Worm (Caenorhabditis elegans): Measurements from ENCODE around the gene D2023.3.

D2023.3 gene

ce11 chrV:11764373-11764954, 47.4 kb downstream of the D2023.3 start, which contains the start of the genes F55A11.1 and syx-5 (continued):
- TF ChIP-seq nhr-11 (tag; optimal IDR thresholded peaks at IDR 0.05), result no peak
- TF ChIP-seq ztf-1 (GFP tag; conservative IDR thresholded peaks at IDR 0.05), result no peak
- peak; percentile 5 for TF ChIP-seq unc-62 (GFP tag; optimal IDR thresholded peaks at IDR 0.05)
- no peak for TF ChIP-seq lin-11 (tag; optimal IDR thresholded peaks at IDR 0.05)
- no peak for TF ChIP-seq elt-3 (tag; optimal IDR thresholded peaks at IDR 0.05)
- TF ChIP-seq nhr-77 (tag; optimal IDR thresholded peaks at IDR 0.05), result peak; percentile 41
- TF ChIP-seq nhr-129 (tag; optimal IDR thresholded peaks at IDR 0.05), result peak; percentile 57
- TF ChIP-seq mdl-1 (tag; optimal IDR thresholded peaks at IDR 0.05), result peak; percentile 23 to 73
- TF ChIP-seq lin-39 (tag; optimal IDR thresholded peaks at IDR 0.05), result no peak
- TF ChIP-seq ceh-16 (tag; optimal IDR thresholded peaks at IDR 0.05), result no peak
- peak; percentile 95 for TF ChIP-seq nhr-25 (tag; optimal IDR thresholded peaks at IDR 0.05)

DNA sequence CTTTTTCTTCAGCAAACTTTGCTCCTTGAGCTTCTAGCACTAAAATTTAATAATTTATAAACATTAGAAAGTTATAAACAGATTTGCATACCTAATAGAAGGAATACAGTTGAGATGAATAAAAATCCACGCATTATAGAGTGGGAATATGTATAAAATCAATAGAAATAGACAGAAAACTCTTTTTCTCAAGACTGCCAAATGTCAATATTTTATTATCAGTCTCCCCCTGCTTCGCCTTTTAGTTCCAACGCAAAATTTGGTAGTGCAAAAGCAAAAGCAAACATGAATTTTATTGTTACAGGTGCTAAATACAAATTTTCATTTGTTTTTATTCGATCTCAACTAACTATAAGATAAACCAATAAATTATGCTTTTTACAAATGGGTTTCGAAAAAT, 49.0 kb downstream of the D2023.3 start, which contains the start of gene T04F3.4:
Gene T04F3.4, minus strand, starts transcription at position 187 of the 400 bp plus-strand sequence.
- TF ChIP-seq Y55F3AM.14 (GFP tag; optimal IDR thresholded peaks at IDR 0.05) (no peak), lsy-2 (tag; optimal IDR thresholded peaks at IDR 0.05) (peak in 1 of 2 experiments; percentile 22), elt-3 (tag; optimal IDR thresholded peaks at IDR 0.05) (no peak), nhr-129 (tag; optimal IDR thresholded peaks at IDR 0.05) (no peak), sem-4 (tag; optimal IDR thresholded peaks at IDR 0.05) (no peak), sma-9 (GFP tag; optimal IDR thresholded peaks at IDR 0.05) (no peak), sma-9 (tag; optimal IDR thresholded peaks at IDR 0.05) (no peak), snpc-4 (tag; optimal IDR thresholded peaks at IDR 0.05) (no peak), nhr-6 (tag; optimal IDR thresholded peaks at IDR 0.05) (no peak)

DNA sequence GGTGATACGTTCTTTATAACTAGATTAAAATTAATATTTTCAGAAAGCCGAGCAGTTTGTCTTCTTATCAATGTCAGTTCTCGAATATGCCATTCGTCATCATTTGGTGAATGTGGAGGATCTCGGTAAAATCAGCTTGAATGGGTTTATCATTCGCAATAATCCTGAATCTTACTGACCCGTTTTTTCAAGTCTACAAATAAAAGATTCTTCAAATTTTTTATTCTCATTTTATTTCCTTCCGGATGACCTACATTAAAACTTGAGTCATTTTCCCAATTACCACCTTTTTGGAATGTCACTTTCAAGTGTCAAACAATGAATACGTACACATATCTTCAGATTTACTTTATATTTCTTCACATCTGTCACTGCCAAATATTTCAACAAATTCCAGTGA, 51.5 kb downstream of the D2023.3 start, which contains the start of gene T04F3.5:
Gene T04F3.5, plus strand, starts transcription at position 301 of the 400 bp plus-strand sequence.
- TF ChIP-seq nhr-23 (tag; optimal IDR thresholded peaks at IDR 0.05) (no peak), fos-1 (tag; optimal IDR thresholded peaks at IDR 0.05) (no peak), elt-3 (tag; optimal IDR thresholded peaks at IDR 0.05) (no peak), R02D3.7 (tag; optimal IDR thresholded peaks at IDR 0.05) (no peak), lin-11 (tag; optimal IDR thresholded peaks at IDR 0.05) (no peak), alr-1 (tag; optimal IDR thresholded peaks at IDR 0.05) (no peak), gmeb-1 (tag; optimal IDR thresholded peaks at IDR 0.05) (no peak), crh-2 (tag; optimal IDR thresholded peaks at IDR 0.05) (no peak), ama-1 (optimal IDR thresholded peaks at IDR 0.05) (no peak), lsy-2 (tag; optimal IDR thresholded peaks at IDR 0.05) (no peak), nhr-237 (tag; optimal IDR thresholded peaks at IDR 0.05) (no peak), nhr-11 (tag; optimal IDR thresholded peaks at IDR 0.05) (no peak), ceh-16 (tag; optimal IDR thresholded peaks at IDR 0.05) (no peak), mab-5 (tag; optimal IDR thresholded peaks at IDR 0.05) (no peak), mbf-1 (tag; optimal IDR thresholded peaks at IDR 0.05) (no peak)

- TF ChIP-seq dmd-4 (tag; optimal IDR thresholded peaks at IDR 0.05), result no peak
- no peak for TF ChIP-seq lin-13 (GFP tag; optimal IDR thresholded peaks at IDR 0.05)
These were observed 53.2 kb downstream of the D2023.3 start, which contains the start of gene T04F3.3 for ce11 chrV:11758635-11759034. TSS of gene T04F3.3 (plus strand) at chrV:11758935.

DNA sequence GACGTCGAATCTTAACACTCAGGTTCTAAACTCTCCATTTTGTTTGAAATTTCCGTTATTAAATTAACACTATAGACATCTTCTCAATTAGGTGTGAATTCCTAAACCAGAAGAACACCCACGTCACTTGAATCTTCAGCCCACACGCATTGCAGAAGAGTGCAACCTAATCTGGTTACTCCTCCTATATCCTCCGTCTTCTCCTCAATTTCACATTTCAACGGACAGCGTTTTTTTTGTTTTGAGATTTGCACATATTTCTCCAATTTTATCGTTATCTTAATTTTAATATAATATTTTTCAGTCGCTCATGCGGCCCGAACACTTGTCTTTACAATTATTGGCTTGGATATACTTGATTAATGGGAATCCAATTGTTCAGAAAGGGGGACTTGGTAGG, 54.5 kb downstream of the D2023.3 start, which contains the start of gene smoc-1:
Gene smoc-1, plus strand, starts transcription at position 301 of the 400 bp plus-strand sequence.
- no peak for TF ChIP-seq nhr-11 (tag; optimal IDR thresholded peaks at IDR 0.05)

DNA sequence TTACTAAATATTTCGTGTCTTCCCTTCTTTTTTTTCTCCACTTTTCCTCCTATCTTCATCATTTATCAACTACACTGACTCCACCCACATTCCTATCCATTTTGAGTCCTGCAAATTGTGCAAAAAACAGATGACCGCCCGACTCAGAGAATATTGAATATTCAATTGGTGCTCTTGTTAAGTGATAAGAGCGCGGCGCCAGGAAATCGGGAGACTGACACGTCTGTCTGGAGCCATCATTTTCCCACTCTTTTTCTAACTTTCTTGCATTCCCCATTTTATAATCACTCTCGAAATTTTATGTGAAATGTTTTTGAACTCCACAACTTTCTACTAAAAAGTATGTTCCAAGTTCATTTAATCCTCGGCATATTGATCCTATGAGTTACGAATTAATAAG, 56.0 kb downstream of the D2023.3 start:
- TF ChIP-seq sma-9 (GFP tag; optimal IDR thresholded peaks at IDR 0.05) (peak; percentile 2), sma-9 (tag; optimal IDR thresholded peaks at IDR 0.05) (no peak), sem-4 (tag; optimal IDR thresholded peaks at IDR 0.05) (no peak), fos-1 (tag; optimal IDR thresholded peaks at IDR 0.05) (peak; percentile 57), unc-62 (GFP tag; optimal IDR thresholded peaks at IDR 0.05) (no peak), alr-1 (tag; optimal IDR thresholded peaks at IDR 0.05) (no peak), F13H6.1 (tag; optimal IDR thresholded peaks at IDR 0.05) (no peak)

All from whole organism, L2 larva.